Worm (Caenorhabditis elegans) whole organism, young adult: ENCODE data around the gene wrt-5.

Experiments used
- pha-4 ChIP-seq: fragments of 150-350 bp; sonication (generic microtip); optimal IDR thresholded peaks from 2 replicates; lab custom pipeline; 2014; ENCODE audit warnings: missing biosample characterization, missing genetic modification reagents, missing genetic modification characterization
- snpc-4 ChIP-seq, 5 experiments: fragments of 150-350 bp in 1 of 5; sonication (generic microtip) in 4 of 5; optimal IDR thresholded peaks; 2 replicates each; lab custom pipeline; 2014 to 2018; ENCODE audit warnings: missing genetic modification characterization in 5 of 5, missing biosample characterization in 3 of 5, antibody characterized with exemption in 2 of 5, mild to moderate bottlenecking in 2 of 5, missing compliant biosample characterization in 2 of 5, missing genotype in 2 of 5, moderate library complexity in 2 of 5, missing genetic modification reagents in 1 of 5

ce11 chrIV:4007697-4008096, 43.7 kb downstream of the wrt-5 start, which contains the start of gene W02C12.2:
- TF ChIP-seq pha-4 (no peak), snpc-4 (GFP tag; optimal IDR thresholded peaks at IDR 0.05; lab: Kevin White, UChicago) (no peak), snpc-4 (tag; optimal IDR thresholded peaks at IDR 0.05; lab: Kevin White, UChicago) (no peak)
